Worm (Caenorhabditis elegans): ENCODE measurements around the gene sqv-3.
A peak's percentile ranks its signal among the peaks of the same experiment; 100 is the strongest.

sqv-3 gene

ce11 chrIII:9793592-9794417 lies 13.7 kb upstream of the sqv-3 start, which contains the start of the genes R10E11.9 and mcm-6 (continued):
- TF ChIP-seq hpl-2 (GFP tag; optimal IDR thresholded peaks at IDR 0.05) (no peak), fkh-10 (GFP tag; optimal IDR thresholded peaks at IDR 0.05) (no peak), nhr-77 (tag; optimal IDR thresholded peaks at IDR 0.05) (no peak), unc-98 (GFP tag; IDR thresholded peaks at IDR 0.05) (no peak), ceh-8 (GFP tag; optimal IDR thresholded peaks at IDR 0.05) (no peak), hlh-4 (tag; optimal IDR thresholded peaks at IDR 0.05) (no peak), zag-1 (tag; optimal IDR thresholded peaks at IDR 0.05) (no peak), lsy-2 (tag; optimal IDR thresholded peaks at IDR 0.05) (peak in 1 of 2 experiments; percentile 71), pag-3 (tag; optimal IDR thresholded peaks at IDR 0.05; ENCODE audit: borderline replicate concordance, insufficient read depth) (no peak), aha-1 (tag; optimal IDR thresholded peaks at IDR 0.05) (no peak), nhr-20 (tag; optimal IDR thresholded peaks at IDR 0.05) (peak; percentile 42), vab-15 (tag; optimal IDR thresholded peaks at IDR 0.05) (no peak), blmp-1 (tag; optimal IDR thresholded peaks at IDR 0.05) (peak; percentile 47), xbp-1 (tag; optimal IDR thresholded peaks at IDR 0.05) (no peak), mab-9 (GFP tag; IDR thresholded peaks at IDR 0.05) (no peak), lin-39 (tag; optimal IDR thresholded peaks at IDR 0.05) (no peak), nhr-19 (GFP tag; conservative IDR thresholded peaks at IDR 0.05) (no peak), unc-30 (tag; optimal IDR thresholded peaks at IDR 0.05) (no peak), C04F5.9 (tag; optimal IDR thresholded peaks at IDR 0.05) (no peak), mdl-1 (tag; optimal IDR thresholded peaks at IDR 0.05) (peak in 1 of 2 experiments; percentile 3), swsn-7 (tag; optimal IDR thresholded peaks at IDR 0.05) (no peak), unc-130 (tag; optimal IDR thresholded peaks at IDR 0.05) (no peak), fkh-4 (tag; optimal IDR thresholded peaks at IDR 0.05; ENCODE audit: borderline replicate concordance) (no peak), zip-4 (GFP tag; optimal IDR thresholded peaks at IDR 0.05) (no peak), elt-2 (tag; optimal IDR thresholded peaks at IDR 0.05) (no peak), snu-23 (GFP tag; optimal IDR thresholded peaks at IDR 0.05) (peak; percentile 35), nhr-237 (tag; optimal IDR thresholded peaks at IDR 0.05) (no peak), skn-1 (tag; optimal IDR thresholded peaks at IDR 0.05) (peak; percentile 58), nhr-47 (tag; optimal IDR thresholded peaks at IDR 0.05) (no peak), lin-15B (tag; optimal IDR thresholded peaks at IDR 0.05) (no peak), hlh-17 (GFP tag; optimal IDR thresholded peaks at IDR 0.05; ENCODE audit: borderline replicate concordance) (no peak), ceh-63 (GFP tag; optimal IDR thresholded peaks at IDR 0.05) (no peak)

ce11 chrIII:9789607-9790073 lies 9.5 kb upstream of the sqv-3 start, which contains the start of gene R10E11.5:
TSS of gene R10E11.5 (minus strand) at chrIII:9789657.
- TF ChIP-seq unc-30 (tag; optimal IDR thresholded peaks at IDR 0.05) (no peak), unc-98 (GFP tag; IDR thresholded peaks at IDR 0.05) (no peak), lir-3 (tag; optimal IDR thresholded peaks at IDR 0.05; ENCODE audit: poor library complexity) (no peak), grh-1 (GFP tag; IDR thresholded peaks at IDR 0.05) (no peak), ceh-63 (GFP tag; optimal IDR thresholded peaks at IDR 0.05) (no peak), lin-13 (GFP tag; optimal IDR thresholded peaks at IDR 0.05) (no peak), fkh-4 (tag; optimal IDR thresholded peaks at IDR 0.05; ENCODE audit: borderline replicate concordance) (no peak), zag-1 (tag; optimal IDR thresholded peaks at IDR 0.05) (no peak), nhr-85 (tag) (no peak), nhr-84 (tag; optimal IDR thresholded peaks at IDR 0.05) (no peak), tbx-2 (tag; optimal IDR thresholded peaks at IDR 0.05) (no peak), nhr-11 (tag; optimal IDR thresholded peaks at IDR 0.05) (no peak), ces-1 (GFP tag; optimal IDR thresholded peaks at IDR 0.05) (no peak)

All from whole organism, L1 larva.